Fruit fly (Drosophila melanogaster): ENCODE measurements around the gene maca.

DNA sequence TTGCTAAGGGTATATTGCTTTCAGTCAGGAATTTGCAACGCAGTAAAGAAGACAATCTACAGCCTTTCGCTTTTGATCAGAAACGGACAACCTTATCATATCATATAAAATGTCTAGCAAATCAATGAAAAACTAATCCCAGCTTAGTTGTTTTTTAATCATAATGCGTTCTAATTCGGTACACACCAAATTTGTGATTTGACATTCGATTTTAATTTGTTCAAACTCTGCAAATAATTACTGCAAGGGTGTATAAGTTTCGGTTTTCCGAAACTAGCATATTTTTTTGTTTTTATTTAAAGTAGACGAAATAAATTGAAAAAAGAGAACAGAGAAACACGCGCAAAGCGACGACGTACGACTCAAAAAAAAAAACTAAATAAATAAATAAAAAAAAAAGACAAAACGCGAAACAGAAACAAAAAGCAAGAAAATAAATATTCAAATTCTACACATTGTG, 21.6 kb upstream of the maca start:
- TF ChIP-seq CG12768 (GFP tag; optimal IDR thresholded peaks at IDR 0.05): no peak
- no peak for TF ChIP-seq CG1620 (GFP tag; optimal IDR thresholded peaks at IDR 0.05)
- TF ChIP-seq ovo (GFP tag; optimal IDR thresholded peaks at IDR 0.05): no peak
- peak; percentile 76 for TF ChIP-seq bab1 (GFP tag; optimal IDR thresholded peaks at IDR 0.05)
- TF ChIP-seq Hr96 (GFP tag; optimal IDR thresholded peaks at IDR 0.05): no peak
- peak; percentile 69 for TF ChIP-seq tj (GFP tag; optimal IDR thresholded peaks at IDR 0.05)
- TF ChIP-seq CG5204 (GFP tag; optimal IDR thresholded peaks at IDR 0.05): no peak
- TF ChIP-seq cic (GFP tag; optimal IDR thresholded peaks at IDR 0.05): no peak
- peak; percentile 50 for TF ChIP-seq kay (GFP tag; ENCODE audit: borderline replicate concordance)

Data from whole organism, adult.